Worm (Caenorhabditis elegans) whole organism, L3 larva: Measurements from ENCODE around the gene nhr-186.

Experiments used
- aly-2 ChIP-seq: fragments of 150-350 bp; optimal IDR thresholded peaks from 2 replicates; lab custom pipeline; 2014; ENCODE audit warnings: missing biosample characterization, missing genetic modification characterization
- ama-1 ChIP-seq: fragments of 150-350 bp; optimal IDR thresholded peaks from 2 replicates; lab custom pipeline; 2018
- ceh-16 ChIP-seq: sonication (generic microtip); optimal IDR thresholded peaks from 2 replicates; lab custom pipeline; 2017; ENCODE audit warnings: missing biosample characterization, missing genetic modification characterization
- ceh-28 ChIP-seq: fragments of 150-350 bp; optimal IDR thresholded peaks from 2 replicates; lab custom pipeline; 2014; ENCODE audit warnings: missing biosample characterization, missing genetic modification reagents, missing genetic modification characterization
- ceh-9 ChIP-seq: sonication (generic microtip); optimal IDR thresholded peaks from 2 replicates; lab custom pipeline; 2018; ENCODE audit warnings: missing biosample characterization, missing genetic modification characterization
- daf-12 ChIP-seq: fragments of 150-350 bp; optimal IDR thresholded peaks from 2 replicates; lab custom pipeline; 2014; ENCODE audit warnings: missing biosample characterization, missing genetic modification reagents, missing genetic modification characterization
- elt-1 ChIP-seq: fragments of 150-350 bp; optimal IDR thresholded peaks from 2 replicates; lab custom pipeline; 2014; ENCODE audit warnings: missing biosample characterization, missing genetic modification characterization
- elt-2 ChIP-seq: sonication (generic microtip); optimal IDR thresholded peaks from 2 replicates; lab custom pipeline; 2016; ENCODE audit warnings: missing genetic modification reagents, mild to moderate bottlenecking, missing genetic modification characterization, missing compliant biosample characterization
- eor-1 ChIP-seq, 2 experiments: fragments of 150-350 bp; optimal IDR thresholded peaks; 2 replicates each; lab custom pipeline; 2014 to 2018; ENCODE audit warnings: missing biosample characterization in 2 of 2, missing genetic modification characterization in 2 of 2
- fkh-10 ChIP-seq: sonication (generic microtip); optimal IDR thresholded peaks from 2 replicates; lab custom pipeline; 2017; ENCODE audit warnings: missing biosample characterization, missing genetic modification reagents, missing genetic modification characterization
- fkh-2 ChIP-seq: fragments of 150-350 bp; optimal IDR thresholded peaks from 2 replicates; lab custom pipeline; 2014; ENCODE audit warnings: missing biosample characterization, missing genetic modification reagents, missing genetic modification characterization
- hmg-11 ChIP-seq: sonication (generic microtip); optimal IDR thresholded peaks from 2 replicates; lab custom pipeline; 2016; ENCODE audit warnings: missing genetic modification characterization, missing compliant biosample characterization
- jun-1 ChIP-seq: fragments of 150-350 bp; optimal IDR thresholded peaks from 2 replicates; lab custom pipeline; 2014; ENCODE audit warnings: missing biosample characterization, missing genetic modification reagents, missing genetic modification characterization
- lin-15B ChIP-seq: fragments of 150-350 bp; optimal IDR thresholded peaks from 2 replicates; lab custom pipeline; 2014; ENCODE audit warnings: missing biosample characterization, missing genetic modification characterization
- lin-39 ChIP-seq: fragments of 150-350 bp; optimal IDR thresholded peaks from 2 replicates; lab custom pipeline; 2018; ENCODE audit warnings: missing biosample characterization, missing genetic modification reagents, missing genetic modification characterization
- lsy-12 ChIP-seq: sonication (generic microtip); optimal IDR thresholded peaks from 2 replicates; lab custom pipeline; 2016; ENCODE audit warnings: mild to moderate bottlenecking, missing genetic modification characterization, missing compliant biosample characterization
- mdl-1 ChIP-seq: fragments of 150-350 bp; optimal IDR thresholded peaks from 2 replicates; lab custom pipeline; 2014; ENCODE audit warnings: missing biosample characterization, missing genetic modification characterization
- mml-1 ChIP-seq: fragments of 150-350 bp; sonication (generic microtip); optimal IDR thresholded peaks from 3 replicates; lab custom pipeline; 2014; ENCODE audit warnings: missing biosample characterization, missing genetic modification characterization
- nfya-1 ChIP-seq: sonication (generic microtip); optimal IDR thresholded peaks from 2 replicates; lab custom pipeline; 2017; ENCODE audit warnings: missing genetic modification characterization, mild to moderate bottlenecking, missing compliant biosample characterization, antibody characterized with exemption, moderate library complexity; ENCODE audit not compliant: insufficient read depth
- nhr-11 ChIP-seq: fragments of 150-350 bp; optimal IDR thresholded peaks from 2 replicates; lab custom pipeline; 2014; ENCODE audit warnings: missing biosample characterization, missing genetic modification characterization
- nhr-12 ChIP-seq: fragments of 150-350 bp; optimal IDR thresholded peaks from 2 replicates; lab custom pipeline; 2014; ENCODE audit warnings: missing biosample characterization, missing genetic modification characterization
- nhr-23 ChIP-seq: fragments of 150-350 bp; optimal IDR thresholded peaks from 2 replicates; lab custom pipeline; 2014; ENCODE audit warnings: missing biosample characterization, missing genetic modification reagents, missing genetic modification characterization
- nhr-237 ChIP-seq: fragments of 150-350 bp; optimal IDR thresholded peaks from 2 replicates; lab custom pipeline; 2014; ENCODE audit warnings: missing biosample characterization, missing genetic modification characterization
- nhr-28 ChIP-seq: fragments of 150-350 bp; optimal IDR thresholded peaks from 2 replicates; lab custom pipeline; 2014; ENCODE audit warnings: missing biosample characterization, missing genetic modification characterization
- nhr-43 ChIP-seq: sonication (generic microtip); optimal IDR thresholded peaks from 2 replicates; lab custom pipeline; 2016; ENCODE audit warnings: mild to moderate bottlenecking, missing genetic modification characterization, missing compliant biosample characterization; ENCODE audit not compliant: poor library complexity, severe bottlenecking
- nhr-67 ChIP-seq: fragments of 150-350 bp; optimal IDR thresholded peaks from 2 replicates; lab custom pipeline; 2014; ENCODE audit warnings: missing biosample characterization, missing genetic modification characterization
- nhr-76 ChIP-seq: fragments of 150-350 bp; sonication (generic microtip); optimal IDR thresholded peaks from 5 replicates; lab custom pipeline; 2014; ENCODE audit warnings: missing biosample characterization, missing genetic modification characterization
- nhr-77 ChIP-seq: fragments of 150-350 bp; optimal IDR thresholded peaks from 2 replicates; lab custom pipeline; 2014; ENCODE audit warnings: missing biosample characterization, missing genetic modification characterization
- pqm-1 ChIP-seq: fragments of 150-350 bp; optimal IDR thresholded peaks from 2 replicates; lab custom pipeline; 2017; ENCODE audit warnings: missing biosample characterization, missing genetic modification characterization, inconsistent platforms
- skn-1 ChIP-seq: fragments of 150-350 bp; optimal IDR thresholded peaks from 2 replicates; lab custom pipeline; 2014; ENCODE audit warnings: missing biosample characterization, missing genetic modification characterization
- snpc-4 ChIP-seq: fragments of 150-350 bp; optimal IDR thresholded peaks from 2 replicates; lab custom pipeline; 2014; ENCODE audit warnings: missing biosample characterization, missing genetic modification characterization
- tbx-2 ChIP-seq: sonication (generic microtip); optimal IDR thresholded peaks from 2 replicates; lab custom pipeline; 2016; ENCODE audit warnings: mild to moderate bottlenecking, missing genetic modification characterization, missing compliant biosample characterization
- unc-62 ChIP-seq: fragments of 150-350 bp; sonication (generic microtip); optimal IDR thresholded peaks from 4 replicates; lab custom pipeline; 2014; ENCODE audit warnings: missing biosample characterization, missing genetic modification reagents, missing genetic modification characterization
- zag-1 ChIP-seq: fragments of 150-350 bp; optimal IDR thresholded peaks from 2 replicates; lab custom pipeline; 2014; ENCODE audit warnings: missing biosample characterization, missing genetic modification characterization
- ztf-11 ChIP-seq: fragments of 150-350 bp; optimal IDR thresholded peaks from 2 replicates; lab custom pipeline; 2014; ENCODE audit warnings: missing biosample characterization, missing genetic modification characterization

Gene nhr-186

DNA sequence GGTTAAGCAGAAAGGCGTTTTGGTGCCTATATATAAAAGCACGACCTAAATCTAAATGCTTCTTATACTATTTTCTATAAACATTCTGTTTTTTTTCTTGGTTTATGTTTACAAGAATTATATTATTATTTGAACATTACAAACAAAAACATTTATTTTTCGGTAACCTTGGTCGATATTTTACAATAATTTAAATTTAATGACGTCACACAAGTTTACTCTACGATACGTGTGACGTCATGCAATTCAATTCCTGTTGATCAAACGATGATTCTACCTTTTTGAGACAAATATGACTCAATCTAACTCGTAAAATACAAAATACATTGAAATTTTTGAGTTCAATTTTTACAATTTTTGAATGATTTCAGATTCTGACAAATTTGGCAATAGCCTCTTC lies 41.3 kb upstream of the nhr-186 start:
- no peak for TF ChIP-seq lsy-12 (tag; lab: Kevin White, UChicago)
- TF ChIP-seq mml-1 (tag; lab: Kevin White, UChicago): no peak
- TF ChIP-seq fkh-10 (GFP tag; lab: Kevin White, UChicago): no peak
- no peak for TF ChIP-seq hmg-11 (tag; lab: Kevin White, UChicago)
- no peak for TF ChIP-seq nhr-67
- no peak for TF ChIP-seq jun-1 (tag; lab: Kevin White, UChicago)
- TF ChIP-seq elt-2: no peak
- no peak for TF ChIP-seq skn-1 (tag; lab: Kevin White, UChicago)
- no peak for TF ChIP-seq nhr-23
- no peak for TF ChIP-seq nhr-28
- no peak for TF ChIP-seq nhr-12
- no peak for TF ChIP-seq eor-1 (tag; optimal IDR thresholded peaks at IDR 0.05; lab: Kevin White, UChicago)
- TF ChIP-seq elt-1 (tag; lab: Kevin White, UChicago): no peak
- no peak for TF ChIP-seq lin-39

DNA sequence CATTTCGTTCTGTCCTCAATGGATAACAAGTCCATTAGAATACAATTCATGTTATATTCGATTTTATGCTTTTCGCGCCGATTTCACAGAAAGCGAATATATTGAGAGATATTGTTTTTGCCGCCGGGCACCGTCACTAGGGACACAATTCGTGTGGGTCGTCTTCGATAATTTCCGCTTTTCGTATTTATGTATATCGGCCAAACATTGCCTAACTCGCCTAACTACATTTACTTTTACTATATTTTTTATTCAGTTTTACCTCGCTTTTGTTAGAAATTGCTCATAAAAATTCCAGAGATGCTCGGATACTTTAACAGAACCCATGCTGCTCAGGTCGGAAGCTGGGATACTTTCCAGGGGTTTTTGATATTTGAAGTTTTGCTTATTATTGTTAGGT lies 39.9 kb upstream of the nhr-186 start, which contains the start of gene sre-9:
Gene sre-9, plus strand, starts transcription at position 301 of the 400 bp plus-strand sequence.
- no peak for TF ChIP-seq snpc-4 (tag; lab: Kevin White, UChicago)
- TF ChIP-seq tbx-2: no peak
- TF ChIP-seq nhr-11 (tag; lab: Kevin White, UChicago): no peak
- TF ChIP-seq mdl-1 (tag; lab: Kevin White, UChicago): no peak
- no peak for TF ChIP-seq daf-12 (tag; lab: Kevin White, UChicago)
- TF ChIP-seq fkh-2 (tag; lab: Kevin White, UChicago): no peak
- TF ChIP-seq lin-39: no peak

DNA sequence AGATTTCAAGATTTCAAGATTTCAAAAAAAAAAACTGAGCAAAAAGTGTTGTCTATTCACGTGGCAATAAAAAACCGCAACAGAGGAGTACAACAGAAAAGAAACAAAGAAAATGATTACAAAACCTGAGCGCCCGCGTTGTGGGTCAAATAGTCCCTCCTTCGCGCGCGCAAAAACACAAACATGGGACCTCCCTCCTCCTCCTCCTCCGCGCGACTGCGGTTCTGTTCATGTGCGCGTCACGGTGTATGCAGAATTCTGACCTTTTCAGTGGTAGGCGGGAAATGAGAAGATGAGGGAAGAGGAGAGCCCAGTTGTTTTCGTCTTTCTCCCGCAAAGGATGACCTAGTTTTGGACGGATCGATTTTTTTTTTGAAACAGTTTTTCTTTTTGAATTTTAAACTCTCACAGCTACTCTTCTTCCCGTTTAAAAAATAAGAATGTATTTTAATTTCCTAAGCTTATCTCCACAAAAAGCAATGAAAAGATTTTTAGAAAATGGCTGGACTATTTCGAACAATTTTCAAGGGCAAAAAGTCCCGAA lies 37.7 kb upstream of the nhr-186 start, which contains the start of gene C17E7.4:
Gene C17E7.4, plus strand, starts transcription at position 494 of the 544 bp plus-strand sequence.
- TF ChIP-seq lin-39: no peak
- no peak for TF ChIP-seq unc-62 (GFP tag; lab: Kevin White, UChicago)
- TF ChIP-seq nhr-28: no peak
- TF ChIP-seq ceh-9: no peak
- TF ChIP-seq nhr-23: no peak
- no peak for TF ChIP-seq nfya-1 (tag; lab: Kevin White, UChicago)
- TF ChIP-seq ceh-16 (tag; lab: Kevin White, UChicago): no peak
- TF ChIP-seq nhr-43 (tag; lab: Kevin White, UChicago): no peak
- TF ChIP-seq ama-1: no peak
- no peak for TF ChIP-seq pqm-1 (tag; lab: Kevin White, UChicago)
- TF ChIP-seq aly-2 (tag; lab: Kevin White, UChicago): no peak
- TF ChIP-seq nhr-11 (tag; lab: Kevin White, UChicago): no peak
- no peak for TF ChIP-seq nhr-76 (tag; lab: Kevin White, UChicago)
- no peak for TF ChIP-seq mdl-1 (tag; lab: Kevin White, UChicago)
- TF ChIP-seq zag-1 (tag; lab: Kevin White, UChicago): no peak
- no peak for TF ChIP-seq fkh-10 (GFP tag; lab: Kevin White, UChicago)

- TF ChIP-seq elt-2: no peak
- no peak for TF ChIP-seq nhr-67
- no peak for TF ChIP-seq lsy-12 (tag; lab: Kevin White, UChicago)
- no peak for TF ChIP-seq nhr-237 (tag; lab: Kevin White, UChicago)
- TF ChIP-seq mdl-1 (tag; lab: Kevin White, UChicago): no peak
- no peak for TF ChIP-seq pqm-1 (tag; lab: Kevin White, UChicago)
- TF ChIP-seq ztf-11: no peak
- no peak for TF ChIP-seq ceh-16 (tag; lab: Kevin White, UChicago)
- TF ChIP-seq ceh-28: no peak
- TF ChIP-seq elt-1 (tag; lab: Kevin White, UChicago): no peak
- TF ChIP-seq nhr-77 (tag; lab: Kevin White, UChicago): no peak
- TF ChIP-seq nhr-12: no peak
- no peak for TF ChIP-seq snpc-4 (tag; lab: Kevin White, UChicago)
- TF ChIP-seq lin-15B (tag; lab: Kevin White, UChicago): no peak
- TF ChIP-seq mml-1 (tag; lab: Kevin White, UChicago): no peak
- TF ChIP-seq jun-1 (tag; lab: Kevin White, UChicago): no peak
- TF ChIP-seq hmg-11 (tag; lab: Kevin White, UChicago): no peak
- TF ChIP-seq lin-39: no peak
These were observed 37.2 kb upstream of the nhr-186 start, which contains the start of gene C17E7.12 for ce11 chrV:3891919-3892318. Gene C17E7.12, minus strand, starts transcription at chrV:3892019.
